Worm (Caenorhabditis elegans) whole organism, L2 larva: ENCODE measurements around the gene egrh-1.
A peak's percentile ranks its signal among the peaks of the same experiment; 100 is the strongest.

Experiments
- R02D3.7 ChIP-seq: fragments of 150-350 bp; optimal IDR thresholded peaks from 2 replicates; lab custom pipeline; 2014; ENCODE audit warnings: missing biosample characterization, missing genetic modification characterization
- egl-27 ChIP-seq: sonication (generic microtip); optimal IDR thresholded peaks from 3 replicates; lab custom pipeline; 2017; ENCODE audit warnings: missing biosample characterization, missing genetic modification reagents, missing genetic modification characterization
- fos-1 ChIP-seq: fragments of 150-350 bp; optimal IDR thresholded peaks from 2 replicates; lab custom pipeline; 2014; ENCODE audit warnings: missing biosample characterization, missing genetic modification characterization
- lin-39 ChIP-seq: fragments of 150-350 bp; optimal IDR thresholded peaks from 2 replicates; lab custom pipeline; 2014; ENCODE audit warnings: missing biosample characterization, missing genetic modification reagents, missing genetic modification characterization
- nhr-10 ChIP-seq: sonication (generic microtip); optimal IDR thresholded peaks from 2 replicates; lab custom pipeline; 2017; ENCODE audit warnings: missing biosample characterization, missing genetic modification characterization
- nhr-237 ChIP-seq: fragments of 150-350 bp; optimal IDR thresholded peaks from 2 replicates; lab custom pipeline; 2014; ENCODE audit warnings: missing biosample characterization, missing genetic modification characterization
- snpc-4 ChIP-seq: fragments of 150-350 bp; optimal IDR thresholded peaks from 2 replicates; lab custom pipeline; 2014; ENCODE audit warnings: missing biosample characterization, missing genetic modification characterization
- unc-62 ChIP-seq: fragments of 150-350 bp; optimal IDR thresholded peaks from 2 replicates; lab custom pipeline; 2014; ENCODE audit warnings: missing biosample characterization, missing genetic modification reagents, missing genetic modification characterization
- ztf-4 ChIP-seq: fragments of 150-350 bp; optimal IDR thresholded peaks from 2 replicates; lab custom pipeline; 2014; ENCODE audit warnings: missing biosample characterization, missing genetic modification characterization

- TF ChIP-seq snpc-4 (tag; lab: Kevin White, UChicago) (no peak), unc-62 (GFP tag; lab: Kevin White, UChicago) (no peak), R02D3.7 (no peak), egl-27 (tag; lab: Kevin White, UChicago) (no peak), lin-39 (tag; lab: Kevin White, UChicago) (no peak), ztf-4 (tag; lab: Kevin White, UChicago) (no peak), nhr-10 (tag; lab: Kevin White, UChicago) (no peak), fos-1 (tag; lab: Kevin White, UChicago) (peak; percentile 42), nhr-237 (tag; lab: Kevin White, UChicago) (no peak)
Measured at ce11 chrX:14804706-14805105, 41.0 kb upstream of the egrh-1 start.
